Worm (Caenorhabditis elegans) whole organism, young adult: ENCODE measurements around the gene sym-4.
A peak's percentile ranks its signal among the peaks of the same experiment; 100 is the strongest.

Experiments
- B0019.2 ChIP-seq: fragments of 200-800 bp; sonication (Bioruptor generic); conservative IDR thresholded peaks from 2 replicates; pipeline ENCODE4 v1.3.6; 2022; ENCODE audit warnings: missing genetic modification reagents, missing genetic modification characterization, missing compliant biosample characterization
- B0035.1 ChIP-seq: sonication (generic microtip); optimal IDR thresholded peaks from 2 replicates; lab custom pipeline; 2016; ENCODE audit warnings: missing genetic modification characterization, mild to moderate bottlenecking, missing compliant biosample characterization, missing genotype, missing genetic modification reagents
- F23B12.7 ChIP-seq: sonication (generic microtip); optimal IDR thresholded peaks from 2 replicates; lab custom pipeline; 2017; ENCODE audit warnings: missing genetic modification characterization, mild to moderate bottlenecking, missing compliant biosample characterization, antibody characterized with exemption, moderate library complexity; ENCODE audit not compliant: insufficient read depth
- F39B2.1 ChIP-seq: fragments of 200-800 bp; sonication (Bioruptor generic); IDR thresholded peaks from 2 replicates; pipeline ENCODE4 v1.3.6; 2022; ENCODE audit warnings: missing genetic modification reagents, missing genetic modification characterization, missing compliant biosample characterization
- F49E8.2 ChIP-seq: sonication (generic microtip); optimal IDR thresholded peaks from 3 replicates; lab custom pipeline; 2017; ENCODE audit warnings: missing genetic modification characterization, mild to moderate bottlenecking, missing compliant biosample characterization, antibody characterized with exemption, moderate library complexity; ENCODE audit not compliant: insufficient read depth
- F55B11.4 ChIP-seq: sonication (generic microtip); optimal IDR thresholded peaks from 2 replicates; lab custom pipeline; 2016; ENCODE audit warnings: missing compliant biosample characterization, missing genetic modification characterization, borderline replicate concordance; ENCODE audit not compliant: insufficient read depth
- T07F8.4 ChIP-seq: sonication (generic microtip); optimal IDR thresholded peaks from 2 replicates; lab custom pipeline; 2016; ENCODE audit warnings: mild to moderate bottlenecking, missing genetic modification characterization, moderate library complexity, missing compliant biosample characterization
- Y53F4B.3 ChIP-seq: fragments of 200-800 bp; sonication (Bioruptor generic); IDR thresholded peaks from 2 replicates; pipeline ENCODE4 v1.3.6; 2022; ENCODE audit warnings: missing genetic modification reagents, missing genetic modification characterization, missing compliant biosample characterization
- Y56A3A.18 ChIP-seq: fragments of 200-800 bp; sonication (Bioruptor generic); IDR thresholded peaks from 2 replicates; pipeline ENCODE4 v1.3.6; 2022; ENCODE audit warnings: missing genetic modification reagents, missing genetic modification characterization, missing compliant biosample characterization
- aptf-3 ChIP-seq: fragments of 200-800 bp; sonication (Bioruptor generic); IDR thresholded peaks from 2 replicates; pipeline ENCODE4 v1.3.6; 2022; ENCODE audit warnings: missing genetic modification characterization, missing compliant biosample characterization
- atf-7 ChIP-seq: sonication (generic microtip); optimal IDR thresholded peaks from 2 replicates; lab custom pipeline; 2017; ENCODE audit warnings: mild to moderate bottlenecking, missing genetic modification characterization, missing compliant biosample characterization
- ccch-3 ChIP-seq: fragments of 200-800 bp; sonication (Bioruptor generic); optimal IDR thresholded peaks from 2 replicates; lab custom pipeline; 2018; ENCODE audit warnings: mild to moderate bottlenecking, missing genetic modification characterization, missing compliant biosample characterization
- ceh-79 ChIP-seq: sonication (generic microtip); optimal IDR thresholded peaks from 2 replicates; lab custom pipeline; 2017; ENCODE audit warnings: mild to moderate bottlenecking, missing genetic modification characterization, missing compliant biosample characterization
- die-1 ChIP-seq: sonication (generic microtip); optimal IDR thresholded peaks from 2 replicates; lab custom pipeline; 2016; ENCODE audit warnings: missing genotype, mild to moderate bottlenecking, missing genetic modification characterization, missing compliant biosample characterization
- dpff-1 ChIP-seq: sonication (generic microtip); optimal IDR thresholded peaks from 2 replicates; lab custom pipeline; 2017; ENCODE audit warnings: mild to moderate bottlenecking, missing genetic modification characterization, missing compliant biosample characterization
- egl-18 ChIP-seq: fragments of 200-800 bp; sonication (Bioruptor generic); IDR thresholded peaks from 2 replicates; pipeline ENCODE4 v1.3.6; 2022; ENCODE audit warnings: missing genetic modification reagents, missing genetic modification characterization, missing compliant biosample characterization
- egl-44 ChIP-seq: fragments of 200-800 bp; sonication (Bioruptor generic); IDR thresholded peaks from 2 replicates; pipeline ENCODE4 v1.3.6; 2022; ENCODE audit warnings: missing genetic modification reagents, missing genetic modification characterization, missing compliant biosample characterization
- egrh-3 ChIP-seq: fragments of 200-800 bp; sonication (Bioruptor generic); IDR thresholded peaks from 2 replicates; pipeline ENCODE4 v1.3.6; 2022; ENCODE audit warnings: missing genetic modification reagents, missing genetic modification characterization, missing compliant biosample characterization
- him-1 ChIP-seq: sonication (generic microtip); optimal IDR thresholded peaks from 2 replicates; lab custom pipeline; 2016; ENCODE audit warnings: missing genotype, missing genetic modification reagents, missing genetic modification characterization, missing compliant biosample characterization
- hmg-1.2 ChIP-seq: fragments of 200-800 bp; sonication (Bioruptor generic); IDR thresholded peaks from 2 replicates; pipeline ENCODE4 v1.3.6; 2022; ENCODE audit warnings: missing genetic modification reagents, missing genetic modification characterization, missing compliant biosample characterization
- hmg-20 ChIP-seq: fragments of 200-800 bp; sonication (Bioruptor generic); IDR thresholded peaks from 2 replicates; pipeline ENCODE4 v1.3.6; 2022; ENCODE audit warnings: missing genetic modification reagents, missing genetic modification characterization, missing compliant biosample characterization
- hrde-1 ChIP-seq: sonication (generic microtip); optimal IDR thresholded peaks from 2 replicates; lab custom pipeline; 2016; ENCODE audit warnings: missing genetic modification characterization, mild to moderate bottlenecking, missing compliant biosample characterization, moderate library complexity, missing genotype, missing genetic modification reagents, borderline replicate concordance
- lag-1 ChIP-seq: fragments of 200-800 bp; sonication (Bioruptor generic); IDR thresholded peaks from 2 replicates; pipeline ENCODE4 v1.3.6; 2022; ENCODE audit warnings: missing genetic modification reagents, missing genetic modification characterization, missing compliant biosample characterization
- let-607 ChIP-seq, 2 experiments: fragments of 200-800 bp in 1 of 2; sonication (Bioruptor generic) in 1 of 2; sonication (generic microtip) in 1 of 2; optimal IDR thresholded peaks; 2 replicates each; lab custom pipeline; 2016 to 2018; ENCODE audit warnings: mild to moderate bottlenecking in 2 of 2, missing compliant biosample characterization in 2 of 2, missing genetic modification characterization in 2 of 2, moderate library complexity in 2 of 2, missing genotype in 1 of 2
- lin-40 ChIP-seq: sonication (generic microtip); optimal IDR thresholded peaks from 2 replicates; lab custom pipeline; 2016; ENCODE audit warnings: missing genetic modification characterization, mild to moderate bottlenecking, missing compliant biosample characterization, missing genotype, missing genetic modification reagents
- lsy-27 ChIP-seq: sonication (generic microtip); optimal IDR thresholded peaks from 2 replicates; lab custom pipeline; 2017; ENCODE audit warnings: missing genetic modification characterization, mild to moderate bottlenecking, missing compliant biosample characterization, antibody characterized with exemption, missing genotype, borderline replicate concordance; ENCODE audit not compliant: insufficient read depth
- madf-10 ChIP-seq: sonication (generic microtip); optimal IDR thresholded peaks from 2 replicates; lab custom pipeline; 2016; ENCODE audit warnings: mild to moderate bottlenecking, missing genetic modification characterization, missing compliant biosample characterization
- mxl-1 ChIP-seq: sonication (generic microtip); optimal IDR thresholded peaks from 2 replicates; lab custom pipeline; 2016; ENCODE audit warnings: missing genetic modification characterization, missing compliant biosample characterization
- nfyb-1 ChIP-seq: fragments of 200-800 bp; sonication (Bioruptor generic); IDR thresholded peaks from 2 replicates; pipeline ENCODE4 v1.3.6; 2022; ENCODE audit warnings: missing genetic modification reagents, missing genetic modification characterization, missing compliant biosample characterization
- nhr-80 ChIP-seq: sonication (generic microtip); optimal IDR thresholded peaks from 2 replicates; lab custom pipeline; 2016; ENCODE audit warnings: missing genetic modification characterization, missing compliant biosample characterization
- pbrm-1 ChIP-seq: fragments of 200-800 bp; sonication (Bioruptor generic); IDR thresholded peaks from 2 replicates; pipeline ENCODE4 v1.3.6; 2022; ENCODE audit warnings: missing genetic modification reagents, missing genetic modification characterization, missing compliant biosample characterization
- pha-4 ChIP-seq: fragments of 150-350 bp; sonication (generic microtip); optimal IDR thresholded peaks from 2 replicates; lab custom pipeline; 2014; ENCODE audit warnings: missing biosample characterization, missing genetic modification reagents, missing genetic modification characterization
- rcor-1 ChIP-seq: fragments of 200-800 bp; sonication (Bioruptor generic); IDR thresholded peaks from 2 replicates; pipeline ENCODE4 v1.3.6; 2022; ENCODE audit warnings: missing genetic modification reagents, missing genetic modification characterization, missing compliant biosample characterization
- rec-8 ChIP-seq, 2 experiments: sonication (generic microtip); optimal IDR thresholded peaks; 2 replicates each; lab custom pipeline; 2016; ENCODE audit warnings: mild to moderate bottlenecking in 2 of 2, missing genetic modification characterization in 2 of 2, missing genetic modification reagents in 2 of 2, missing genotype in 2 of 2, missing biosample characterization in 1 of 2, missing compliant biosample characterization in 1 of 2, moderate library complexity in 1 of 2
- repo-1 ChIP-seq: sonication (generic microtip); optimal IDR thresholded peaks from 2 replicates; lab custom pipeline; 2017; ENCODE audit warnings: mild to moderate bottlenecking, missing genetic modification characterization, missing compliant biosample characterization
- rpc-1 ChIP-seq, 2 experiments: fragments of 150-350 bp in 1 of 2; sonication (generic microtip) in 1 of 2; optimal IDR thresholded peaks; 2 replicates each; lab custom pipeline; 2014 to 2018; ENCODE audit warnings: missing biosample characterization in 1 of 2, missing genetic modification characterization in 1 of 2, missing genetic modification reagents in 1 of 2, missing genotype in 1 of 2
- sea-2 ChIP-seq: fragments of 200-800 bp; sonication (Bioruptor generic); IDR thresholded peaks from 2 replicates; pipeline ENCODE4 v1.3.6; 2022; ENCODE audit warnings: missing genetic modification characterization, missing compliant biosample characterization
- snpc-4 ChIP-seq, 5 experiments: fragments of 150-350 bp in 1 of 5; sonication (generic microtip) in 4 of 5; optimal IDR thresholded peaks; 2 replicates each; lab custom pipeline; 2014 to 2018; ENCODE audit warnings: missing genetic modification characterization in 5 of 5, missing biosample characterization in 3 of 5, antibody characterized with exemption in 2 of 5, mild to moderate bottlenecking in 2 of 5, missing compliant biosample characterization in 2 of 5, missing genotype in 2 of 5, moderate library complexity in 2 of 5, missing genetic modification reagents in 1 of 5
- tbp1 ChIP-seq: fragments of 200-800 bp; sonication (Bioruptor generic); optimal IDR thresholded peaks from 2 replicates; lab custom pipeline; 2018; ENCODE audit warnings: mild to moderate bottlenecking, missing genetic modification characterization, missing compliant biosample characterization
- tlf-1 ChIP-seq: fragments of 200-800 bp; sonication (Bioruptor generic); optimal IDR thresholded peaks from 2 replicates; lab custom pipeline; 2018; ENCODE audit warnings: mild to moderate bottlenecking, missing genetic modification characterization, missing compliant biosample characterization
- unc-130 ChIP-seq: sonication (generic microtip); optimal IDR thresholded peaks from 2 replicates; lab custom pipeline; 2016; ENCODE audit warnings: missing genetic modification reagents, missing genetic modification characterization, missing compliant biosample characterization
- ztf-18 ChIP-seq: sonication (generic microtip); optimal IDR thresholded peaks from 2 replicates; lab custom pipeline; 2016; ENCODE audit warnings: missing genotype, mild to moderate bottlenecking, missing genetic modification characterization, missing compliant biosample characterization
- ztf-26 ChIP-seq: sonication (generic microtip); optimal IDR thresholded peaks from 2 replicates; lab custom pipeline; 2017; ENCODE audit warnings: missing genetic modification characterization, missing compliant biosample characterization
- ztf-28 ChIP-seq: fragments of 200-800 bp; sonication (Bioruptor generic); IDR thresholded peaks from 2 replicates; pipeline ENCODE4 v1.3.6; 2022; ENCODE audit warnings: missing genetic modification reagents, missing genetic modification characterization, missing compliant biosample characterization
- ztf-6 ChIP-seq: fragments of 200-800 bp; sonication (Bioruptor generic); IDR thresholded peaks from 2 replicates; pipeline ENCODE4 v1.3.6; 2022; ENCODE audit warnings: missing genetic modification reagents, missing genetic modification characterization, missing compliant biosample characterization

Gene sym-4

ce11 chrX:14115480-14116161 lies 53.8 kb downstream of the sym-4 start, which contains the start of gene F28H6.7:
Gene F28H6.7 (plus strand): TSS chrX:14116111.
- TF ChIP-seq egl-18, result 0 out of 2 replicates have a peak, but pooled peaks have one; percentile 10
- peak; percentile 32 for TF ChIP-seq unc-130
- 0 out of 2 replicates have a peak, but pooled peaks have one; percentile 39 for TF ChIP-seq rcor-1
- peak; percentile 76; the same call in 1 of the 2 replicates for TF ChIP-seq hmg-20
- TF ChIP-seq F49E8.2 (tag; lab: Kevin White, UChicago), result no peak
- TF ChIP-seq him-1, result peak; percentile 82
- TF ChIP-seq hmg-1.2 (GFP tag; lab: Robert Waterston, UW), result peak; percentile 73
- peak; percentile 35 for TF ChIP-seq ztf-26
- TF ChIP-seq let-607 (tag; optimal IDR thresholded peaks at IDR 0.05; lab: Kevin White, UChicago), result peak in 1 of 2 experiments; percentile 45
- TF ChIP-seq snpc-4 (GFP tag; optimal IDR thresholded peaks at IDR 0.05; lab: Kevin White, UChicago), result peak; percentile 65
- TF ChIP-seq snpc-4 (tag; optimal IDR thresholded peaks at IDR 0.05; lab: Kevin White, UChicago), result peak in 2 of 4 experiments; percentile 59 to 74
- no peak for TF ChIP-seq sea-2
- TF ChIP-seq F55B11.4 (tag; lab: Kevin White, UChicago), result no peak
- TF ChIP-seq Y56A3A.18, result peak; percentile 79; the same call in 1 of the 2 replicates
- no peak for TF ChIP-seq dpff-1
- no peak for TF ChIP-seq ccch-3 (GFP tag; lab: Kevin White, UChicago)
- peak; percentile 73; the same call in 1 of the 2 replicates for TF ChIP-seq aptf-3 (GFP tag; lab: Robert Waterston, UW)
- no peak for TF ChIP-seq F39B2.1 (GFP tag; lab: Robert Waterston, UW)
- TF ChIP-seq Y53F4B.3 (GFP tag; lab: Robert Waterston, UW), result no peak
- TF ChIP-seq tbp1 (GFP tag; lab: Kevin White, UChicago), result peak; percentile 97
- TF ChIP-seq repo-1 (tag; lab: Kevin White, UChicago), result peak; percentile 50
- TF ChIP-seq pbrm-1 (GFP tag; lab: Robert Waterston, UW), result peak; percentile 79
- TF ChIP-seq lsy-27 (tag; lab: Kevin White, UChicago), result peak; percentile 62
- peak; percentile 8 for TF ChIP-seq hrde-1 (tag; lab: Kevin White, UChicago)
- TF ChIP-seq F23B12.7, result peak; percentile 70
- TF ChIP-seq mxl-1 (tag; lab: Kevin White, UChicago), result peak; percentile 58
- TF ChIP-seq ztf-28 (GFP tag; lab: Robert Waterston, UW), result peak; percentile 61; the same call in 1 of the 2 replicates
- TF ChIP-seq die-1 (tag; lab: Kevin White, UChicago), result peak; percentile 82
- no peak for TF ChIP-seq B0019.2 (GFP tag; lab: Robert Waterston, UW)
- TF ChIP-seq nfyb-1 (GFP tag; lab: Robert Waterston, UW), result peak; percentile 74; the same call in 1 of the 2 replicates
- TF ChIP-seq ceh-79, result peak; percentile 27
- TF ChIP-seq rpc-1 (optimal IDR thresholded peaks at IDR 0.05; lab: Kevin White, UChicago), result peak; percentile 84
- TF ChIP-seq rpc-1 (tag; optimal IDR thresholded peaks at IDR 0.05; lab: Kevin White, UChicago), result peak; percentile 85
- TF ChIP-seq egl-44, result 0 out of 2 replicates have a peak, but pooled peaks have one; percentile 57
- TF ChIP-seq nhr-80 (tag; lab: Kevin White, UChicago), result peak; percentile 21
- peak; percentile 49 for TF ChIP-seq B0035.1 (tag; lab: Kevin White, UChicago)
- TF ChIP-seq T07F8.4, result peak; percentile 41
- TF ChIP-seq ztf-6 (GFP tag; lab: Robert Waterston, UW), result no peak
- peak; percentile 27 to 54 for TF ChIP-seq rec-8 (tag; optimal IDR thresholded peaks at IDR 0.05; lab: Kevin White, UChicago)
- TF ChIP-seq atf-7, result peak; percentile 8
- no peak for TF ChIP-seq pha-4 (tag; lab: Kevin White, UChicago)
- TF ChIP-seq madf-10 (tag; lab: Kevin White, UChicago), result peak; percentile 50
- TF ChIP-seq tlf-1 (GFP tag; lab: Kevin White, UChicago), result no peak
- TF ChIP-seq lin-40 (tag; lab: Kevin White, UChicago), result peak; percentile 44
- peak; percentile 27; the same call in 1 of the 2 replicates for TF ChIP-seq egrh-3 (GFP tag; lab: Robert Waterston, UW)
- no peak for TF ChIP-seq lag-1 (GFP tag; lab: Robert Waterston, UW)
- TF ChIP-seq ztf-18 (tag; lab: Kevin White, UChicago), result peak; percentile 51
